Fruit fly (Drosophila melanogaster) whole organism: ENCODE measurements around the gene CG15211.

Experiments
- CG8478 ChIP-seq: fragments of >200 bp; optimal IDR thresholded peaks from 2 replicates; lab custom pipeline; 2018; ENCODE audit warnings: inconsistent platforms
- pan ChIP-seq: fragments of >200 bp; optimal IDR thresholded peaks from 2 replicates; lab custom pipeline; 2017

- no peak for TF ChIP-seq CG8478 (lab: Kevin White, UChicago)
- no peak for TF ChIP-seq pan (lab: Kevin White, UChicago)
Measured at dm6 chrX:10784812-10785638, 12.7 kb downstream of the CG15211 start.
